Fruit fly (Drosophila melanogaster) whole organism, embryonic: Measurements from ENCODE around the gene CG1307.

ENCODE experiments used
- BEAF-32 ChIP-seq: fragments of 200-800 bp; sonication (Bioruptor generic); optimal IDR thresholded peaks from 3 replicates; lab custom pipeline; 2017; ENCODE audit warnings: missing biosample characterization, missing genetic modification characterization, mild to moderate bottlenecking, moderate library complexity, missing genetic modification reagents
- CG11398 ChIP-seq: fragments of 200-800 bp; sonication (Bioruptor generic); optimal IDR thresholded peaks from 2 replicates; lab custom pipeline; 2016; ENCODE audit warnings: missing biosample characterization, missing genetic modification characterization
- CG13424 ChIP-seq: fragments of 200-800 bp; sonication (Bioruptor generic); optimal IDR thresholded peaks from 2 replicates; lab custom pipeline; 2019; ENCODE audit warnings: missing biosample characterization, mild to moderate bottlenecking, missing genetic modification characterization, moderate library complexity
- CG13775 ChIP-seq: fragments of 200-800 bp; sonication (Bioruptor generic); optimal IDR thresholded peaks from 3 replicates; lab custom pipeline; 2017; ENCODE audit warnings: missing biosample characterization, mild to moderate bottlenecking, missing genetic modification characterization
- CG15696 ChIP-seq: fragments of 200-800 bp; sonication (Bioruptor generic); optimal IDR thresholded peaks from 2 replicates; lab custom pipeline; 2019; ENCODE audit warnings: missing biosample characterization, mild to moderate bottlenecking, missing genetic modification characterization, moderate library complexity
- CG16815 ChIP-seq: fragments of 200-800 bp; sonication (Bioruptor generic); optimal IDR thresholded peaks from 3 replicates; lab custom pipeline; 2017; ENCODE audit warnings: missing biosample characterization, mild to moderate bottlenecking, missing genetic modification characterization
- CG2116 ChIP-seq: fragments of 200-800 bp; sonication (Bioruptor generic); optimal IDR thresholded peaks from 3 replicates; lab custom pipeline; 2018; ENCODE audit warnings: missing biosample characterization, mild to moderate bottlenecking, missing genetic modification characterization
- CG31441 ChIP-seq: fragments of 200-800 bp; sonication (Bioruptor generic); IDR thresholded peaks from 2 replicates; pipeline ENCODE4 v1.3.6; 2022; ENCODE audit warnings: missing biosample characterization, missing genetic modification characterization
- CG33557 ChIP-seq: fragments of 200-800 bp; sonication (Bioruptor generic); optimal IDR thresholded peaks from 2 replicates; lab custom pipeline; 2019; ENCODE audit warnings: missing biosample characterization, mild to moderate bottlenecking, missing genetic modification characterization, moderate library complexity
- CG4424 ChIP-seq: fragments of 200-800 bp; sonication (Bioruptor generic); optimal IDR thresholded peaks from 3 replicates; lab custom pipeline; 2016; ENCODE audit warnings: missing biosample characterization, missing genetic modification characterization
- CG6689 ChIP-seq: fragments of 200-800 bp; sonication (Bioruptor generic); IDR thresholded peaks from 2 replicates; pipeline ENCODE4 v1.3.6; 2022; ENCODE audit warnings: missing biosample characterization, missing genetic modification characterization
- CG7556 ChIP-seq: fragments of 200-800 bp; sonication (Bioruptor generic); optimal IDR thresholded peaks from 2 replicates; lab custom pipeline; 2017; ENCODE audit warnings: missing biosample characterization, mild to moderate bottlenecking, missing genetic modification characterization
- D ChIP-seq, 2 experiments: fragments of 200-800 bp in 1 of 2; fragments of >200 bp in 1 of 2; sonication (Bioruptor generic) in 1 of 2; optimal IDR thresholded peaks; 2 replicates in 1 of 2; 3 replicates in 1 of 2; lab custom pipeline; 2017; ENCODE audit warnings: mild to moderate bottlenecking in 1 of 2, missing biosample characterization in 1 of 2, missing genetic modification characterization in 1 of 2, missing genetic modification reagents in 1 of 2
- D19B ChIP-seq: fragments of 200-800 bp; sonication (Bioruptor generic); optimal IDR thresholded peaks from 2 replicates; lab custom pipeline; 2017; ENCODE audit warnings: missing biosample characterization, mild to moderate bottlenecking, missing genetic modification characterization
- Deaf1 ChIP-seq: fragments of 200-800 bp; optimal IDR thresholded peaks from 3 replicates; lab custom pipeline; 2019; ENCODE audit warnings: missing biosample characterization, mild to moderate bottlenecking, missing genetic modification characterization, moderate library complexity
- Dek ChIP-seq: fragments of 200-800 bp; sonication (Bioruptor generic); optimal IDR thresholded peaks from 3 replicates; lab custom pipeline; 2019; ENCODE audit warnings: missing biosample characterization, mild to moderate bottlenecking, missing genetic modification characterization, moderate library complexity
- Dp ChIP-seq: fragments of 200-800 bp; sonication (Bioruptor generic); optimal IDR thresholded peaks from 2 replicates; lab custom pipeline; 2018; ENCODE audit warnings: missing biosample characterization, mild to moderate bottlenecking, missing genetic modification characterization, moderate library complexity
- HLH4C ChIP-seq: fragments of 200-800 bp; sonication (Bioruptor generic); IDR thresholded peaks from 3 replicates; pipeline ENCODE4 v1.3.6; 2022; ENCODE audit warnings: missing biosample characterization, missing genetic modification characterization; ENCODE audit not compliant: partially characterized antibody
- Hey ChIP-seq: fragments of 200-800 bp; sonication (Bioruptor generic); optimal IDR thresholded peaks from 3 replicates; lab custom pipeline; 2018; ENCODE audit warnings: missing biosample characterization, mild to moderate bottlenecking, missing genetic modification characterization
- Nf-YA ChIP-seq: fragments of 200-800 bp; sonication (Bioruptor generic); IDR thresholded peaks from 2 replicates; pipeline ENCODE4 v1.3.6; 2022; ENCODE audit warnings: missing biosample characterization, missing genetic modification characterization
- Nf-YB ChIP-seq: fragments of 200-800 bp; sonication (Bioruptor generic); optimal IDR thresholded peaks from 3 replicates; lab custom pipeline; 2019; ENCODE audit warnings: missing biosample characterization, mild to moderate bottlenecking, missing genetic modification characterization, moderate library complexity
- Nf-YC ChIP-seq: fragments of 200-800 bp; optimal IDR thresholded peaks from 3 replicates; lab custom pipeline; 2019; ENCODE audit warnings: missing biosample characterization, mild to moderate bottlenecking, missing genetic modification characterization, moderate library complexity
- Opbp ChIP-seq: fragments of 200-800 bp; sonication (Bioruptor generic); IDR thresholded peaks from 3 replicates; pipeline ENCODE4 v1.3.6; 2022; ENCODE audit warnings: missing biosample characterization, missing genetic modification characterization; ENCODE audit not compliant: partially characterized antibody
- Side ChIP-seq: fragments of 200-800 bp; sonication (Bioruptor generic); optimal IDR thresholded peaks from 2 replicates; lab custom pipeline; 2016; ENCODE audit warnings: missing biosample characterization, missing genetic modification characterization
- Sox100B ChIP-seq: fragments of 200-800 bp; sonication (Bioruptor generic); optimal IDR thresholded peaks from 3 replicates; lab custom pipeline; 2018; ENCODE audit warnings: missing biosample characterization, mild to moderate bottlenecking, missing genetic modification characterization
- Trl ChIP-seq, 3 experiments: fragments of >200 bp in 2 of 3; fragments of 200-800 bp in 1 of 3; sonication (Bioruptor generic) in 1 of 3; optimal IDR thresholded peaks; 2 replicates in 1 of 3; 3 replicates in 2 of 3; lab custom pipeline; 2016 to 2017; ENCODE audit warnings: missing biosample characterization in 1 of 3, missing genetic modification characterization in 1 of 3
- Vsx1 ChIP-seq: fragments of 200-800 bp; sonication (Bioruptor generic); optimal IDR thresholded peaks from 2 replicates; lab custom pipeline; 2017; ENCODE audit warnings: missing biosample characterization, mild to moderate bottlenecking, missing genetic modification characterization, missing genetic modification reagents
- bcd ChIP-seq: fragments of 200-800 bp; sonication (Bioruptor generic); optimal IDR thresholded peaks from 2 replicates; lab custom pipeline; 2017; ENCODE audit warnings: missing biosample characterization, mild to moderate bottlenecking, missing genetic modification characterization
- bigmax ChIP-seq: fragments of 200-800 bp; sonication (Bioruptor generic); optimal IDR thresholded peaks from 2 replicates; lab custom pipeline; 2018; ENCODE audit warnings: missing biosample characterization, mild to moderate bottlenecking, missing genetic modification characterization
- bowl ChIP-seq: fragments of 200-800 bp; sonication (Bioruptor generic); IDR thresholded peaks from 2 replicates; pipeline ENCODE4 v1.3.6; 2022; ENCODE audit warnings: missing biosample characterization, missing genetic modification characterization
- cad ChIP-seq: fragments of >200 bp; optimal IDR thresholded peaks from 2 replicates; lab custom pipeline; 2017; ENCODE audit warnings: missing biosample characterization, missing genetic modification characterization
- cg ChIP-seq: fragments of 200-800 bp; sonication (Bioruptor generic); optimal IDR thresholded peaks from 3 replicates; lab custom pipeline; 2019; ENCODE audit warnings: missing biosample characterization, mild to moderate bottlenecking, missing genetic modification characterization, moderate library complexity
- dmrt11E ChIP-seq: fragments of 200-800 bp; sonication (Bioruptor generic); optimal IDR thresholded peaks from 3 replicates; lab custom pipeline; 2018; ENCODE audit warnings: missing biosample characterization, mild to moderate bottlenecking, missing genetic modification characterization, moderate library complexity
- dysf ChIP-seq: fragments of 200-800 bp; sonication (Bioruptor generic); IDR thresholded peaks from 3 replicates; pipeline ENCODE4 v1.3.6; 2022; ENCODE audit warnings: missing biosample characterization, missing genetic modification characterization
- gem ChIP-seq: fragments of 200-800 bp; sonication (Bioruptor generic); optimal IDR thresholded peaks from 2 replicates; lab custom pipeline; 2019; ENCODE audit warnings: missing biosample characterization, mild to moderate bottlenecking, missing genetic modification characterization, moderate library complexity
- inv ChIP-seq: fragments of 200-800 bp; sonication (Bioruptor generic); IDR thresholded peaks from 2 replicates; pipeline ENCODE4 v1.3.6; 2022; ENCODE audit warnings: missing biosample characterization, missing genetic modification characterization; ENCODE audit not compliant: partially characterized antibody
- jumu ChIP-seq: fragments of 200-800 bp; sonication (Bioruptor generic); optimal IDR thresholded peaks from 3 replicates; lab custom pipeline; 2016; ENCODE audit warnings: missing biosample characterization, missing genetic modification characterization
- kni ChIP-seq: fragments of 200-800 bp; sonication (Bioruptor generic); optimal IDR thresholded peaks from 3 replicates; lab custom pipeline; 2017; ENCODE audit warnings: mild to moderate bottlenecking, missing biosample characterization, missing genetic modification reagents, missing genetic modification characterization
- lilli ChIP-seq: fragments of 200-800 bp; sonication (Bioruptor generic); optimal IDR thresholded peaks from 3 replicates; lab custom pipeline; 2016; ENCODE audit warnings: missing biosample characterization, missing genetic modification characterization
- mam ChIP-seq: fragments of 200-800 bp; sonication (Bioruptor generic); optimal IDR thresholded peaks from 3 replicates; lab custom pipeline; 2016; ENCODE audit warnings: missing biosample characterization, missing genetic modification characterization
- nom ChIP-seq: fragments of 200-800 bp; sonication (Bioruptor generic); optimal IDR thresholded peaks from 2 replicates; lab custom pipeline; 2017; ENCODE audit warnings: missing biosample characterization, missing genetic modification characterization, mild to moderate bottlenecking, moderate library complexity, missing genetic modification reagents
- pros ChIP-seq: fragments of 200-800 bp; sonication (Bioruptor generic); optimal IDR thresholded peaks from 3 replicates; lab custom pipeline; 2019; ENCODE audit warnings: missing biosample characterization, mild to moderate bottlenecking, missing genetic modification characterization, moderate library complexity
- sqz ChIP-seq: fragments of 200-800 bp; sonication (Bioruptor generic); optimal IDR thresholded peaks from 3 replicates; lab custom pipeline; 2018; ENCODE audit warnings: missing biosample characterization, mild to moderate bottlenecking, missing genetic modification characterization
- tll ChIP-seq, 2 experiments: fragments of 200-800 bp in 1 of 2; fragments of >200 bp in 1 of 2; sonication (Bioruptor generic) in 1 of 2; optimal IDR thresholded peaks; 2 replicates each; lab custom pipeline; 2017 to 2019; ENCODE audit warnings: missing biosample characterization in 2 of 2, missing genetic modification characterization in 2 of 2, mild to moderate bottlenecking in 1 of 2, moderate library complexity in 1 of 2

CG1307 gene

dm6 chr3R:6672303-6673007, 15.2 kb upstream of the CG1307 start (continued):
- TF ChIP-seq inv (GFP tag; lab: Robert Waterston, UW) (peak; percentile 47; the same call in 1 of the 2 replicates), Sox100B (GFP tag; lab: Kevin White, UChicago) (peak; percentile 13), CG16815 (GFP tag; lab: Kevin White, UChicago) (peak; percentile 4), bcd (GFP tag; lab: Kevin White, UChicago) (no peak), D19B (GFP tag; lab: Kevin White, UChicago) (peak; percentile 10), dysf (GFP tag; lab: Robert Waterston, UW) (no peak), CG7556 (GFP tag; lab: Kevin White, UChicago) (peak; percentile 49), bowl (GFP tag; lab: Robert Waterston, UW) (no peak), CG4424 (GFP tag; lab: Kevin White, UChicago) (peak; percentile 30), CG13775 (peak; percentile 18), D (optimal IDR thresholded peaks at IDR 0.05; lab: Kevin White, UChicago) (no peak), D (GFP tag; optimal IDR thresholded peaks at IDR 0.05; lab: Kevin White, UChicago) (peak; percentile 43), CG11398 (GFP tag; lab: Kevin White, UChicago) (no peak), Deaf1 (tag; lab: Kevin White, UChicago) (peak; percentile 25), Dp (GFP tag; lab: Kevin White, UChicago) (no peak), cad (GFP tag; lab: Kevin White, UChicago) (no peak), dmrt11E (peak; percentile 51), gem (peak; percentile 21), BEAF-32 (GFP tag; lab: Kevin White, UChicago) (peak; percentile 50), kni (GFP tag; lab: Kevin White, UChicago) (peak; percentile 75), HLH4C (GFP tag; lab: Robert Waterston, UW) (peak; percentile 61; the same call in 2 of the 3 replicates), CG31441 (GFP tag; lab: Robert Waterston, UW) (0 out of 2 replicates have a peak, but pooled peaks have one; percentile 20), Opbp (GFP tag; lab: Robert Waterston, UW) (peak; percentile 31; the same call in 1 of the 3 replicates), bigmax (peak; percentile 80)
- TF ChIP-seq, all 482 proteins: peak for 50

dm6 chr3R:6668234-6668633, 11.0 kb upstream of the CG1307 start:
- TF ChIP-seq Nf-YB (GFP tag; lab: Kevin White, UChicago): peak; percentile 60
- peak; percentile 44 for TF ChIP-seq cg (GFP tag; lab: Kevin White, UChicago)
- TF ChIP-seq Nf-YA (GFP tag; lab: Robert Waterston, UW): no peak
- no peak for TF ChIP-seq CG6689 (GFP tag; lab: Robert Waterston, UW)
- TF ChIP-seq pros (GFP tag; lab: Kevin White, UChicago): peak; percentile 55
- TF ChIP-seq Hey (tag; lab: Kevin White, UChicago): no peak
- peak; percentile 28 for TF ChIP-seq sqz (GFP tag; lab: Kevin White, UChicago)
- peak; percentile 24 for TF ChIP-seq Nf-YC (tag; lab: Kevin White, UChicago)

dm6 chr3R:6667245-6667644, 10.0 kb upstream of the CG1307 start:
- TF ChIP-seq CG33557 (GFP tag; lab: Kevin White, UChicago) (peak; percentile 70), CG15696 (tag; lab: Kevin White, UChicago) (peak; percentile 93), tll (GFP tag; optimal IDR thresholded peaks at IDR 0.05; lab: Kevin White, UChicago) (peak in 1 of 2 experiments; percentile 86), CG13424 (tag; lab: Kevin White, UChicago) (peak; percentile 19), Side (GFP tag; lab: Kevin White, UChicago) (peak; percentile 33), Vsx1 (GFP tag; lab: Kevin White, UChicago) (peak; percentile 54), inv (GFP tag; lab: Robert Waterston, UW) (no peak), Sox100B (GFP tag; lab: Kevin White, UChicago) (peak; percentile 20), jumu (GFP tag; lab: Kevin White, UChicago) (no peak), CG2116 (GFP tag; lab: Kevin White, UChicago) (peak; percentile 37), Dek (no peak), Trl (optimal IDR thresholded peaks at IDR 0.05; lab: Kevin White, UChicago) (no peak), Trl (GFP tag; optimal IDR thresholded peaks at IDR 0.05; lab: Kevin White, UChicago) (peak; percentile 20), nom (GFP tag; lab: Kevin White, UChicago) (no peak), lilli (no peak), mam (GFP tag; lab: Kevin White, UChicago) (no peak), Dp (GFP tag; lab: Kevin White, UChicago) (no peak)
